Fruit fly (Drosophila melanogaster) whole organism, adult: ENCODE data around the gene Meltrin.

Source experiments
- CG11617 ChIP-seq: fragments of 200-800 bp; sonication (Bioruptor generic); optimal IDR thresholded peaks from 2 replicates; lab custom pipeline; 2017; ENCODE audit warnings: mild to moderate bottlenecking, missing biosample characterization, missing genetic modification reagents, missing genetic modification characterization
- CG12768 ChIP-seq: fragments of 200-800 bp; sonication (Bioruptor generic); optimal IDR thresholded peaks from 2 replicates; lab custom pipeline; 2017; ENCODE audit warnings: missing biosample characterization, missing genetic modification characterization, mild to moderate bottlenecking, moderate library complexity, missing genetic modification reagents
- CG14711 ChIP-seq: fragments of 200-800 bp; sonication (Bioruptor generic); optimal IDR thresholded peaks from 2 replicates; lab custom pipeline; 2018; ENCODE audit warnings: missing biosample characterization, mild to moderate bottlenecking, missing genetic modification characterization, moderate library complexity
- CG1620 ChIP-seq: fragments of 200-800 bp; sonication (Bioruptor generic); optimal IDR thresholded peaks from 2 replicates; lab custom pipeline; 2016; ENCODE audit warnings: missing biosample characterization, missing genetic modification characterization
- CG33017 ChIP-seq: fragments of 200-800 bp; sonication (Bioruptor generic); optimal IDR thresholded peaks from 2 replicates; lab custom pipeline; 2018; ENCODE audit warnings: missing biosample characterization, mild to moderate bottlenecking, missing genetic modification characterization, moderate library complexity
- CG5204 ChIP-seq: fragments of 200-800 bp; sonication (Bioruptor generic); optimal IDR thresholded peaks from 2 replicates; lab custom pipeline; 2016; ENCODE audit warnings: missing biosample characterization, missing genetic modification characterization
- CG7045 ChIP-seq: fragments of 200-800 bp; sonication (Bioruptor generic); optimal IDR thresholded peaks from 2 replicates; lab custom pipeline; 2017; ENCODE audit warnings: missing biosample characterization, mild to moderate bottlenecking, missing genetic modification characterization
- CG7101 ChIP-seq: fragments of 200-800 bp; sonication (Bioruptor generic); optimal IDR thresholded peaks from 2 replicates; lab custom pipeline; 2018; ENCODE audit warnings: missing biosample characterization, mild to moderate bottlenecking, missing genetic modification characterization, moderate library complexity
- Clk ChIP-seq: fragments of 200-800 bp; sonication (Bioruptor generic); optimal IDR thresholded peaks from 2 replicates; lab custom pipeline; 2017; ENCODE audit warnings: missing biosample characterization, missing genetic modification characterization
- Crg-1 ChIP-seq: fragments of 200-800 bp; sonication (Bioruptor generic); optimal IDR thresholded peaks from 2 replicates; lab custom pipeline; 2016; ENCODE audit warnings: missing biosample characterization, missing genetic modification characterization
- Hr96 ChIP-seq: fragments of 200-800 bp; sonication (Bioruptor generic); optimal IDR thresholded peaks from 2 replicates; lab custom pipeline; 2016; ENCODE audit warnings: missing biosample characterization, missing genetic modification characterization
- Mnt ChIP-seq: fragments of 200-800 bp; sonication (Bioruptor generic); optimal IDR thresholded peaks from 2 replicates; lab custom pipeline; 2016; ENCODE audit warnings: missing biosample characterization, mild to moderate bottlenecking, missing genetic modification characterization
- bab1 ChIP-seq: fragments of 200-800 bp; sonication (Bioruptor generic); optimal IDR thresholded peaks from 3 replicates; lab custom pipeline; 2019; ENCODE audit warnings: missing biosample characterization, mild to moderate bottlenecking, missing genetic modification characterization, moderate library complexity
- cic ChIP-seq: fragments of 200-800 bp; sonication (Bioruptor generic); optimal IDR thresholded peaks from 2 replicates; lab custom pipeline; 2017; ENCODE audit warnings: missing biosample characterization, mild to moderate bottlenecking, missing genetic modification characterization, moderate library complexity
- cnc ChIP-seq, 2 experiments: fragments of >200 bp; optimal IDR thresholded peaks; 2 replicates each; lab custom pipeline; 2017
- kay ChIP-seq: fragments of 200-800 bp; sonication (Bioruptor generic); peaks from one replicate; lab custom pipeline; 2016; ENCODE audit warnings: missing biosample characterization, missing genetic modification characterization, borderline replicate concordance
- ovo ChIP-seq: fragments of 200-800 bp; sonication (Bioruptor generic); optimal IDR thresholded peaks from 2 replicates; lab custom pipeline; 2016; ENCODE audit warnings: missing biosample characterization, missing genetic modification characterization
- pad ChIP-seq: fragments of 200-800 bp; sonication (Bioruptor generic); optimal IDR thresholded peaks from 3 replicates; lab custom pipeline; 2017; ENCODE audit warnings: missing biosample characterization, missing genetic modification characterization, mild to moderate bottlenecking, moderate library complexity, missing genetic modification reagents
- tj ChIP-seq: fragments of 200-800 bp; sonication (Bioruptor generic); optimal IDR thresholded peaks from 3 replicates; lab custom pipeline; 2017; ENCODE audit warnings: missing biosample characterization, mild to moderate bottlenecking, missing genetic modification characterization, moderate library complexity
- toe ChIP-seq: fragments of 200-800 bp; sonication (Bioruptor generic); optimal IDR thresholded peaks from 2 replicates; lab custom pipeline; 2016; ENCODE audit warnings: missing biosample characterization, missing genetic modification characterization

The Meltrin gene

DNA sequence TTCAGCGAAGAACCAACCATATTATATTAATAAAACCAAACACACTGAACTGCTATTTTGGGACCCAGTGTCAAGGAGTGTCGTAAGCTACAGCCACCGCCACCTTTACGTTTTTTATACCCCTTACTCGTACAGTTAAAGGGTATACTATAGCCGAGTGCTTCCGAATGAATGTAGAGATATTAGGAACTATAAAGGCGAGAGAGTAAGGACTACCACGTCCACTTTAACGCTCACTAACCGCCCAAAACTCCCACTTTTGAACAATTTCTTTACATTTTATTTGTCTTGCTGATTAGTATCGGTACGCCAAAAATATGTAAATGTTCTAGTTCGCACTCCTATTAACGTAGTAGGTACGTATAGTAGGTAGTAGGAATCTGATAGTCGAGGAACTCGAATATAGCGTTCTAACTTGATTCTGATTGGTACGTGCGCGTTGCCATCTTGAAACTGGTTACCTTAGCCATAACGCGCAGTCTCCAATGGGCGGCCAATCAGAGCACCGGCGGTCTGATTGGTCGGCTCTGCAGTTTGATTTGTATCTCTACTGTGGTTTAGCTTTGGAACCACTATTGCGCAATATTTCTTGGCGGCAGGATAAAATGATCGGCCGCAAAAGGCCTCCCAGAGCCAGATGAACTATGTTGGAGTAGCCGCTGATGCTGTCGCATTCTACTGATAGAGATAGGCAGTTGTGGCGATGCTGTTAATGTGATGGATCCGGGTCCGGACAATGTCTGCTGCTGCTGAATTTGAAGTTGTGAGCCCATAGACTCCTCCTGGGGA, 41.0 kb downstream of the Meltrin start:
- no peak for TF ChIP-seq CG7045
- TF ChIP-seq CG12768 (GFP tag; lab: Kevin White, UChicago): no peak
- TF ChIP-seq CG11617 (GFP tag; lab: Kevin White, UChicago): no peak
- TF ChIP-seq Mnt: no peak
- TF ChIP-seq Crg-1: no peak
- TF ChIP-seq tj (GFP tag; lab: Kevin White, UChicago): no peak
- TF ChIP-seq cic (GFP tag; lab: Kevin White, UChicago): no peak
- TF ChIP-seq kay: no peak
- no peak for TF ChIP-seq Clk (GFP tag; lab: Kevin White, UChicago)
- TF ChIP-seq Hr96 (GFP tag; lab: Kevin White, UChicago): no peak
- TF ChIP-seq CG5204: no peak

DNA sequence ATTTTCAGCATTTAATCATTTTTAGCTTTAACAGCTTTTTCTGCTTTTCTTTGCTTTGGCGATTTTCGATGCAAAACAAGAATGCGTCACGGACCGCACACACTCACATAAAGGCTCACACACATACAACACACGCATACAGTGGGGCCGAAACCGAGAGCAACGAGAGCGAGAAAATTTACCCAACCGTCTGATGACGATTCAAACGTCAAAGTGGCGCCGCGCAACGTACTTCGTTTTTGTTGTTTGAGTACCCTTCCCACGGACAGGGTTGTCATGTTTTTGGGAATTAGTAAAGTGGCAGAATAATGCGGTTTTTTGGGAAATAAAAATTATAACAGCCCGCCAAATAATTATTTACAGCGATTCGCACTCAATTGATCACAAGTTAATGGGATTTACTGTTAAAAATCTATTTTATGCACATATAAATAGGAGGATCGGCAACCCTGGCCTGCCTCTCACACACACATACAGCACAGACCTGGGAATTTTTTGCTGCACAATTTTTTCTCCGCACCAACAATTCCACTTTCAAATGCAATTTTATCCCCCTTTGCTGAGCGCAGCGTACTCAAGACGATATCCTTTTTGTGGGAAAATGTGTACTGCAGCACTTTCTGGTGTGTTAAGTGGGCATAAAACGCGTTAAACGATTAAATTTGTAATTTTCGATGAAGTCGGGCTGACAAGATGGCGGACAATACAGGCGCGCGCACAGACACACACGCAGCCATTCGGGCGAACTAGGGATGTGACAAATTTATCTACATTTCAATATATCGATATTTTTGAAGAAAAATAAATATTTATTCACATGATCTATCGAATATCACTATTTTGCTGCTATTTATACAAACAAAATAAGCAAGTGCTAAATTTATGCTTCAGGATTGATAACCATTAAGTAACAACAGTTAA, 41.9 kb downstream of the Meltrin start:
- TF ChIP-seq CG7101 (peak; percentile 95), bab1 (GFP tag; lab: Kevin White, UChicago) (peak; percentile 92), CG33017 (tag; lab: Kevin White, UChicago) (peak; percentile 96), Hr96 (GFP tag; lab: Kevin White, UChicago) (peak; percentile 94), CG14711 (peak; percentile 100), Mnt (peak; percentile 87), CG11617 (GFP tag; lab: Kevin White, UChicago) (peak; percentile 94), kay (peak; percentile 99), pad (GFP tag; lab: Kevin White, UChicago) (peak; percentile 82), cic (GFP tag; lab: Kevin White, UChicago) (peak; percentile 83), cnc (optimal IDR thresholded peaks at IDR 0.05; lab: Kevin White, UChicago) (no peak), CG5204 (peak; percentile 92), CG12768 (GFP tag; lab: Kevin White, UChicago) (peak; percentile 98), Crg-1 (peak; percentile 77), CG1620 (GFP tag; lab: Kevin White, UChicago) (peak; percentile 93), toe (GFP tag; lab: Kevin White, UChicago) (peak; percentile 95), CG7045 (peak; percentile 92), ovo (GFP tag; lab: Kevin White, UChicago) (peak; percentile 17), tj (GFP tag; lab: Kevin White, UChicago) (no peak), Clk (GFP tag; lab: Kevin White, UChicago) (peak; percentile 86)

DNA sequence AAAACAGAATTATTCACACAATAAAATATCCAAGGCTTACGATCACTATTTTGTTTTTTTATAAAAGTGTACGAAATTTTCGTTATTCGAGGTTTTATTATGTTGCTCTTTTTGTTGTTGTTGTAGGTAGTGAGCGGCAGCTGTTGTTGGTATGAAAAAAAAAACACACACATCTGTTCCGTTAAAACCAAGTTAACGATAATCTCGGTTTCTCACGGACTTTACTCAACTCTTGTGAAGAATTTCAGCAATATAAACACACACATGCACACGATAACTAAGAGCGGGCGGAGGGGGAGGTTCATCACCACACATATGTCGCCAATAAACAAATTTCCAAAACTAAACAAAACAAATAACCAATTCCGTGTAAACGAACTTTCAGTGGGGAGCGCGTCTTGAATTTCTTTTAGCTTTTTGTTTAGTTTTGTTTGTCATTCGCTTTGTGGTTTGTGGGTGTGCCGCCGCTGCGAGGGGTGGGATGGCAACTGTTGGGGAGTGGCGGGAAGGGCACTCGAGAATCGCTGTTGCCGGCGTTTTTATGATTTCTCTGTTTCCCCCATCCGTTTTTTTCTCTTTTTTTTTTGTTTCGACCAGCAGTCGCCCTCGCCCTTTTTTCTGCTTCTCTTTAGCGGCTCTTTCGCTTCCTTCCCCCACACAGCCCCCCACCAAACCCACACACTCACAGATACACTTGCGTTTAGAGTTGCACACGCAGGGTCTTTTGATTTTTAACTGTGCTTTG, 42.7 kb downstream of the Meltrin start:
- TF ChIP-seq Crg-1 (peak; percentile 35), pad (GFP tag; lab: Kevin White, UChicago) (no peak), cic (GFP tag; lab: Kevin White, UChicago) (no peak), kay (peak; percentile 57), tj (GFP tag; lab: Kevin White, UChicago) (peak; percentile 98), cnc (optimal IDR thresholded peaks at IDR 0.05; lab: Kevin White, UChicago) (peak in 1 of 2 experiments; percentile 52)

DNA sequence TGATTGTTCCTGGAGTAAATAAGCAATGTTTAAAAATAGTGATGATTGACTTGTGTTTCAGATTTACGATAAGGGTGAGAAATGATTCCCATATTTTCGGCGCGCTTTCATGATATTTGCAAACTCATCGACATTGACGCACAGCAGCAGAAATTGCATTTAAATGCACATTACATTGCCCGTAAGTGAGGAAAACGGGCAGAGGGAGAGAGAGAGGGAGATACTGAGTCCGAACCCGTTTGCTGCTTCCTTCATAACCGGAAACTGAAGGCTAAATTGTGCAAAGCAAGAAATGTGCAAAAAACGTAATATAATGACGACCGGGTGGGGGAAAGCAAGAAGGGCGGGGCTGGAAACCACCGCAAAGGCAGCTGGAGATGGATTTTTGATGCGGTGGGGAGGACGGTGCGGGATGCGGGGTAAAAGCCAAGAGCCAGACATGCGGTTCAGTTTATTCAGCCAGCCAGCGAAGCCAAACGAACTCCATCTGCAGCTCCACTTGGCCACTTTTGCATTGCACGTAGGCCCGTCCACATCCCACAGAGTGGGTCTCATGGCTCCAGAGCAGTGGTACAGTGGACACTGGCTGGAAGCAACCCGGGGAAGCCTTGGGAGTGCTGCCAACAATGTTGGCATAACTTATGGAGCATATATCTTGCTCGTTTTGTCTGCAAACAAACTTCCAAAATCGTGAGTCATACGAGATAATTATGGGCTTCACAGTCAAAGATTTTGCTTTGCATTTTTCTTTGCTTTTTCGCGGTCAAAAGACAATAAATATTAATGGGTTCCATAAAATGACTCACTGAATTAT, 43.8 kb downstream of the Meltrin start:
- peak; percentile 5 for TF ChIP-seq CG7045
- no peak for TF ChIP-seq Hr96 (GFP tag; lab: Kevin White, UChicago)
- TF ChIP-seq cnc (optimal IDR thresholded peaks at IDR 0.05; lab: Kevin White, UChicago): peak; percentile 49 to 56
- peak; percentile 82 for TF ChIP-seq tj (GFP tag; lab: Kevin White, UChicago)
- TF ChIP-seq kay: no peak
- TF ChIP-seq CG11617 (GFP tag; lab: Kevin White, UChicago): no peak

DNA sequence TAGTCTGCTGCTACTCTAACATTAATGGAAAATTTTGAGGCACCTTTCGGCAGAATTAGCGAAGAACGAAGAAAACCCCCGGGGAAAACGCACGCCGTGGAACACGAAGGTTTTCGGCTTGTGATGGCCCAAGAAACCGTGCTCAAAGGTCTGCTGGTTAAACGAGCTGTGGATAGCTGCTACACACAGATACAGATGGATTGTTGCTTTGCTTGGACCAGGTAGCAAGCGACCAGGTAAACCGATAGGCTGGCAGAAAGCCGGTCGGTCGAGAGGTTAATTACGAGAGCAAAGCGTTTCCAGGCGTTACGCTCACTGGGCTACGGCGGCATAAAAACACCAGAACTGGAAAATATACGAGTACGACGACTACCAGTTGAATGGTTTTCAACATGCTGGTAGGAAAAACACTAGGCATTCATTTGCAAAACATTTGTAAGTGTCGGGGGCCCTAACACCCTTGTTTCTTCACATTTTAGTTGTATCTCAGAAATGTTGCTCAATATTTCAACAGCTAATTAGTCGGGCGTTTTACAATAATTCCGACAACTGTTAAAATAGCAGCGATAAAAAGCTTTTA, 44.7 kb downstream of the Meltrin start:
- TF ChIP-seq cic (GFP tag; lab: Kevin White, UChicago) (no peak), kay (no peak), CG7045 (no peak), CG7101 (no peak), Hr96 (GFP tag; lab: Kevin White, UChicago) (no peak)
